Worm (Caenorhabditis elegans): ENCODE results near the gene dpy-18.

The dpy-18 gene

ce11 chrIII:11371236-11371635 is 6.5 kb downstream of the dpy-18 start:
- TF ChIP-seq flt-1 (GFP tag; IDR thresholded peaks at IDR 0.05) (peak; percentile 96), med-1 (GFP tag; optimal IDR thresholded peaks at IDR 0.05; ENCODE audit: insufficient read depth) (peak; percentile 14), T22C8.4 (GFP tag; IDR thresholded peaks at IDR 0.05) (peak; percentile 87), tab-1 (GFP tag; IDR thresholded peaks at IDR 0.05) (peak; percentile 95), klf-2 (GFP tag; conservative IDR thresholded peaks at IDR 0.05) (peak; percentile 93), ztf-29 (GFP tag; IDR thresholded peaks at IDR 0.05) (peak; percentile 91), cog-1 (tag; optimal IDR thresholded peaks at IDR 0.05) (peak; percentile 83), ztf-23 (GFP tag; IDR thresholded peaks at IDR 0.05) (peak; percentile 93), ref-1 (GFP tag; conservative IDR thresholded peaks at IDR 0.05) (peak; percentile 95)

DNA sequence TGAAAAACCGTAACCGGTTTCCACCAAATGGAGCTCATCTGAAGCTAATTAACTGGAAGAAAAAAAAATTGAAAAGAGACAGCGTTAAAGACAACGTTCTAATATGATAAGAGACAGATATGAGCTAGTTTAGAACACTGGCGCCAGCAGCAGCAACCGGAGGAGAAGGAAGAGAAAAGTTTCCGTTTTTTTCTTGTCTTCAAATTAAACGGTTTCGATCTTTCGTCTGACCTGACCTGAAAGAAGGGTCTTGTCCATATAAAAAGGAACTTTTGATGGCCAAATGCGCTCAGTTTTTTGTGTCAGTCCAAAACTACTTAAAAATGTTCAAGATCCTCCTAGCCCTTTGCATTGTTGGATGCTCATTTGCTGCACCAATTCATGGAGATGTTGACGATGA is 11.3 kb downstream of the dpy-18 start, which contains the start of gene T28D6.3:
T28D6.3 (plus strand) TSS at position 301 of the 400 bp plus-strand sequence.
- TF ChIP-seq ztf-23 (GFP tag; IDR thresholded peaks at IDR 0.05) (no peak), cog-1 (tag; optimal IDR thresholded peaks at IDR 0.05) (no peak), med-1 (GFP tag; optimal IDR thresholded peaks at IDR 0.05; ENCODE audit: insufficient read depth) (no peak), ref-1 (GFP tag; conservative IDR thresholded peaks at IDR 0.05) (no peak), T22C8.4 (GFP tag; IDR thresholded peaks at IDR 0.05) (no peak)

ce11 chrIII:11362915-11363314 is 14.9 kb downstream of the dpy-18 start:
- TF ChIP-seq T22C8.4 (GFP tag; IDR thresholded peaks at IDR 0.05) (no peak), flt-1 (GFP tag; IDR thresholded peaks at IDR 0.05) (no peak), ztf-23 (GFP tag; IDR thresholded peaks at IDR 0.05) (no peak), ztf-29 (GFP tag; IDR thresholded peaks at IDR 0.05) (no peak), ref-1 (GFP tag; conservative IDR thresholded peaks at IDR 0.05) (no peak), cog-1 (tag; optimal IDR thresholded peaks at IDR 0.05) (no peak)

DNA sequence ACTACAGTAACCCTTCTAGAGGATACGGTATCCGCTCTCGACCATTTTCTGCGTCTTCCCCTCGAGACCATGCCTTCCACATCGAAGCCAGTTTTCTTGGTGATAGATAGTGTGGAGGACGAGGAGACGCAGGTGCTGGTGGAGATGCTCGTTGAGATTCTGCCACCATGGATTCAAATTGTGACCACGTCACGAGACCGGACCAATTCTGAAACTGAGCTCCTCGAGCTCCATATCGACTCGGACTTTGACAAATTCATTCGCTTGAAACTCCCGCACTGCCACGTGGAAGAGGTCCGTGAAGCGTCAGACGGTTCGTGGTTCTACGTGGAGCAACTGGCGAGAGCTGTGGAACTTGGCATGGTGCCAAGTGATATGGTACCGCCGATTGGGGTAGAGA is 16.4 kb downstream of the dpy-18 start:
- no peak for TF ChIP-seq ztf-23 (GFP tag; IDR thresholded peaks at IDR 0.05)
- no peak for TF ChIP-seq tab-1 (GFP tag; IDR thresholded peaks at IDR 0.05)
- no peak for TF ChIP-seq flt-1 (GFP tag; IDR thresholded peaks at IDR 0.05)
- TF ChIP-seq T22C8.4 (GFP tag; IDR thresholded peaks at IDR 0.05), result no peak
- TF ChIP-seq med-1 (GFP tag; optimal IDR thresholded peaks at IDR 0.05; ENCODE audit: insufficient read depth), result no peak
- TF ChIP-seq cog-1 (tag; optimal IDR thresholded peaks at IDR 0.05), result no peak
- no peak for TF ChIP-seq ref-1 (GFP tag; conservative IDR thresholded peaks at IDR 0.05)
- no peak for TF ChIP-seq klf-2 (GFP tag; conservative IDR thresholded peaks at IDR 0.05)
- no peak for TF ChIP-seq ztf-29 (GFP tag; IDR thresholded peaks at IDR 0.05)

- TF ChIP-seq med-1 (GFP tag; optimal IDR thresholded peaks at IDR 0.05; ENCODE audit: insufficient read depth) (no peak), ref-1 (GFP tag; conservative IDR thresholded peaks at IDR 0.05) (no peak), T22C8.4 (GFP tag; IDR thresholded peaks at IDR 0.05) (no peak), cog-1 (tag; optimal IDR thresholded peaks at IDR 0.05) (no peak), flt-1 (GFP tag; IDR thresholded peaks at IDR 0.05) (no peak)
These were observed 17.6 kb downstream of the dpy-18 start, which contains the start of gene T28D6.4 for ce11 chrIII:11360156-11360555. T28D6.4 (plus strand) TSS chrIII:11360456.

ce11 chrIII:11359422-11359821 is 18.4 kb downstream of the dpy-18 start:
- no peak for TF ChIP-seq flt-1 (GFP tag; IDR thresholded peaks at IDR 0.05)
- no peak for TF ChIP-seq ztf-29 (GFP tag; IDR thresholded peaks at IDR 0.05)
- no peak for TF ChIP-seq klf-2 (GFP tag; conservative IDR thresholded peaks at IDR 0.05)
- no peak for TF ChIP-seq med-1 (GFP tag; optimal IDR thresholded peaks at IDR 0.05; ENCODE audit: insufficient read depth)
- TF ChIP-seq cog-1 (tag; optimal IDR thresholded peaks at IDR 0.05), result no peak
- no peak for TF ChIP-seq ztf-23 (GFP tag; IDR thresholded peaks at IDR 0.05)
- no peak for TF ChIP-seq ref-1 (GFP tag; conservative IDR thresholded peaks at IDR 0.05)
- no peak for TF ChIP-seq tab-1 (GFP tag; IDR thresholded peaks at IDR 0.05)
- TF ChIP-seq T22C8.4 (GFP tag; IDR thresholded peaks at IDR 0.05), result no peak

DNA sequence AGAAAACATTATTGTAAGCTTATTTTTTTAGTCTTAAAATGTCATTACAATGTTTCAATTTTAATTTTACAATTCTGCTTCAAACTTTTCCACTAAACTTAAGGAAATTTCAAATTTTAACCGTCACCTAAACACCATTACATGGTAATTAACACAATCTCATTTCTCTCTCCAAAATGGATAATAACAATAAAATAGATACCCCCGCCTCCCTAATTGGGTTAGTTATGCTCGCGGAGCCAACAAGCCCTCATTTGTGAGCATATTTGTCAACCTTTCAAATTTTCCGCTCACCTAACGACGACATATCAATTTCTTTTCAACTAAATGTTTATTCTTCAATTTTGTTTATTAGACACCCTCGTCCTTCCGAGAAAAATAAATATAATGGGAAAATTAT is 19.5 kb downstream of the dpy-18 start:
- TF ChIP-seq flt-1 (GFP tag; IDR thresholded peaks at IDR 0.05) (no peak), ztf-29 (GFP tag; IDR thresholded peaks at IDR 0.05) (no peak), med-1 (GFP tag; optimal IDR thresholded peaks at IDR 0.05; ENCODE audit: insufficient read depth) (no peak), klf-2 (GFP tag; conservative IDR thresholded peaks at IDR 0.05) (no peak), ref-1 (GFP tag; conservative IDR thresholded peaks at IDR 0.05) (no peak), tab-1 (GFP tag; IDR thresholded peaks at IDR 0.05) (no peak), T22C8.4 (GFP tag; IDR thresholded peaks at IDR 0.05) (no peak), ztf-23 (GFP tag; IDR thresholded peaks at IDR 0.05) (no peak), cog-1 (tag; optimal IDR thresholded peaks at IDR 0.05) (no peak)

DNA sequence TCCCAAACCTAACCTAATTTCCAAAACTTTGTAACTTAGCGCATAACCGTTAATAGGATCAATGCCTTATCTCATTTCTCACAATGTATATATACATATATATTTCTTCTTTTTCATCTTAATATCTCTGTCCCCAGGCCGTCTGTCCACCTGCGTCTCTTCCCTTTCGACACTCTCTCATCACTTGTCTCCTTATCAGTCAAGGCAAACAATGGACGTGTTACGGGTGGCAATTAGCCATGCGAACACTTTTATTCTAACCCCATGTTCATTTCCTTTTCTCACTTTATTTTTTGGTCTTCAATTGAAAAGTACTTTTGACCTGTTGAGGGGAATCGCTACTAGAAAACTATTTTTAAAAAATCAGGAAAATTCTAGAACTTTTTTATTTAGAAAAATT is 20.4 kb downstream of the dpy-18 start:
- TF ChIP-seq T22C8.4 (GFP tag; IDR thresholded peaks at IDR 0.05), result no peak
- TF ChIP-seq ztf-23 (GFP tag; IDR thresholded peaks at IDR 0.05), result no peak
- no peak for TF ChIP-seq tab-1 (GFP tag; IDR thresholded peaks at IDR 0.05)
- no peak for TF ChIP-seq ztf-29 (GFP tag; IDR thresholded peaks at IDR 0.05)
- TF ChIP-seq klf-2 (GFP tag; conservative IDR thresholded peaks at IDR 0.05), result no peak
- no peak for TF ChIP-seq med-1 (GFP tag; optimal IDR thresholded peaks at IDR 0.05; ENCODE audit: insufficient read depth)
- no peak for TF ChIP-seq ref-1 (GFP tag; conservative IDR thresholded peaks at IDR 0.05)

ce11 chrIII:11355758-11356323 is 21.9 kb downstream of the dpy-18 start:
- no peak for TF ChIP-seq med-1 (GFP tag; optimal IDR thresholded peaks at IDR 0.05; ENCODE audit: insufficient read depth)
- no peak for TF ChIP-seq ref-1 (GFP tag; conservative IDR thresholded peaks at IDR 0.05)
- no peak for TF ChIP-seq ztf-23 (GFP tag; IDR thresholded peaks at IDR 0.05)
- TF ChIP-seq flt-1 (GFP tag; IDR thresholded peaks at IDR 0.05), result no peak
- TF ChIP-seq tab-1 (GFP tag; IDR thresholded peaks at IDR 0.05), result no peak
- no peak for TF ChIP-seq T22C8.4 (GFP tag; IDR thresholded peaks at IDR 0.05)
- no peak for TF ChIP-seq klf-2 (GFP tag; conservative IDR thresholded peaks at IDR 0.05)
- no peak for TF ChIP-seq cog-1 (tag; optimal IDR thresholded peaks at IDR 0.05)
- TF ChIP-seq ztf-29 (GFP tag; IDR thresholded peaks at IDR 0.05), result no peak

- TF ChIP-seq med-1 (GFP tag; optimal IDR thresholded peaks at IDR 0.05; ENCODE audit: insufficient read depth) (no peak), cog-1 (tag; optimal IDR thresholded peaks at IDR 0.05) (no peak), tab-1 (GFP tag; IDR thresholded peaks at IDR 0.05) (peak; percentile 51; the same call in 1 of the 2 replicates), T22C8.4 (GFP tag; IDR thresholded peaks at IDR 0.05) (no peak), ref-1 (GFP tag; conservative IDR thresholded peaks at IDR 0.05) (no peak), klf-2 (GFP tag; conservative IDR thresholded peaks at IDR 0.05) (0 out of 2 replicates have a peak, but pooled peaks have one; percentile 16), flt-1 (GFP tag; IDR thresholded peaks at IDR 0.05) (no peak), ztf-23 (GFP tag; IDR thresholded peaks at IDR 0.05) (peak; percentile 58; the same call in 1 of the 2 replicates)
These were observed 24.3 kb downstream of the dpy-18 start for ce11 chrIII:11353499-11353898.
